Worm (Caenorhabditis elegans) whole organism, L1 larva: ENCODE results near the gene srlf-27.

Experiments used
- C04F5.9 ChIP-seq: sonication (generic microtip); optimal IDR thresholded peaks from 2 replicates; lab custom pipeline; 2016; ENCODE audit warnings: missing genetic modification characterization, missing compliant biosample characterization
- C16A3.4 ChIP-seq: fragments of 150-350 bp; optimal IDR thresholded peaks from 2 replicates; lab custom pipeline; 2014; ENCODE audit warnings: missing biosample characterization, missing genetic modification characterization
- C34B4.2 ChIP-seq: sonication (generic microtip); optimal IDR thresholded peaks from 2 replicates; lab custom pipeline; 2017; ENCODE audit warnings: mild to moderate bottlenecking, missing genetic modification characterization, missing compliant biosample characterization
- Y116A8C.19 ChIP-seq: sonication (generic microtip); optimal IDR thresholded peaks from 2 replicates; lab custom pipeline; 2016; ENCODE audit warnings: missing compliant biosample characterization, missing genetic modification characterization, borderline replicate concordance
- aha-1 ChIP-seq: fragments of 150-350 bp; optimal IDR thresholded peaks from 2 replicates; lab custom pipeline; 2014; ENCODE audit warnings: missing biosample characterization, missing genetic modification characterization
- alr-1 ChIP-seq: fragments of 200-800 bp; sonication (Bioruptor generic); optimal IDR thresholded peaks from 2 replicates; lab custom pipeline; 2018; ENCODE audit warnings: borderline replicate concordance, mild to moderate bottlenecking, missing genetic modification characterization, missing compliant biosample characterization
- aly-2 ChIP-seq: fragments of 150-350 bp; optimal IDR thresholded peaks from 2 replicates; lab custom pipeline; 2014; ENCODE audit warnings: missing biosample characterization, missing genetic modification characterization
- ama-1 ChIP-seq: fragments of 150-350 bp; optimal IDR thresholded peaks from 2 replicates; lab custom pipeline; 2014
- ceh-63 ChIP-seq: fragments of 200-800 bp; sonication (Bioruptor generic); optimal IDR thresholded peaks from 2 replicates; lab custom pipeline; 2018; ENCODE audit warnings: mild to moderate bottlenecking, missing genetic modification characterization, missing compliant biosample characterization
- ceh-8 ChIP-seq: fragments of 200-800 bp; sonication (Bioruptor generic); optimal IDR thresholded peaks from 2 replicates; lab custom pipeline; 2018; ENCODE audit warnings: mild to moderate bottlenecking, missing genetic modification characterization, moderate library complexity, missing compliant biosample characterization
- ces-1 ChIP-seq: fragments of 150-350 bp; optimal IDR thresholded peaks from 2 replicates; lab custom pipeline; 2014; ENCODE audit warnings: missing biosample characterization, missing genetic modification reagents, missing genetic modification characterization
- dsc-1 ChIP-seq: sonication (generic microtip); optimal IDR thresholded peaks from 2 replicates; lab custom pipeline; 2016; ENCODE audit warnings: mild to moderate bottlenecking, missing genetic modification characterization, missing compliant biosample characterization
- egl-13 ChIP-seq: sonication (generic microtip); optimal IDR thresholded peaks from 2 replicates; lab custom pipeline; 2016; ENCODE audit warnings: missing genotype, missing genetic modification reagents, missing genetic modification characterization, missing compliant biosample characterization
- egl-27 ChIP-seq, 2 experiments: fragments of 150-350 bp in 1 of 2; sonication (generic microtip); optimal IDR thresholded peaks; 3 replicates each; lab custom pipeline; 2017 to 2018; ENCODE audit warnings: missing biosample characterization in 2 of 2, missing genetic modification characterization in 2 of 2, missing genetic modification reagents in 2 of 2
- elt-3 ChIP-seq, 6 experiments: fragments of 150-350 bp in 1 of 6; sonication (generic microtip); optimal IDR thresholded peaks; 2 replicates each; lab custom pipeline; 2017 to 2018; ENCODE audit warnings: missing biosample characterization in 6 of 6, missing genetic modification characterization in 6 of 6, inconsistent platforms in 1 of 6
- ets-5 ChIP-seq: fragments of 200-800 bp; sonication (Bioruptor generic); IDR thresholded peaks from 2 replicates; pipeline ENCODE4 v1.3.6; 2022; ENCODE audit warnings: missing genetic modification characterization, missing compliant biosample characterization
- fkh-4 ChIP-seq: sonication (generic microtip); optimal IDR thresholded peaks from 2 replicates; lab custom pipeline; 2016; ENCODE audit warnings: missing compliant biosample characterization, missing genetic modification characterization, borderline replicate concordance
- fos-1 ChIP-seq: fragments of 150-350 bp; optimal IDR thresholded peaks from 2 replicates; lab custom pipeline; 2014; ENCODE audit warnings: missing biosample characterization, missing genetic modification characterization
- hlh-17 ChIP-seq: fragments of 200-800 bp; sonication (Bioruptor generic); optimal IDR thresholded peaks from 2 replicates; lab custom pipeline; 2018; ENCODE audit warnings: missing genetic modification characterization, mild to moderate bottlenecking, missing compliant biosample characterization, moderate library complexity, borderline replicate concordance
- hlh-4 ChIP-seq: sonication (generic microtip); optimal IDR thresholded peaks from 2 replicates; lab custom pipeline; 2016; ENCODE audit warnings: mild to moderate bottlenecking, missing genetic modification characterization, missing compliant biosample characterization
- hpl-2 ChIP-seq: fragments of 150-350 bp; optimal IDR thresholded peaks from 2 replicates; lab custom pipeline; 2014; ENCODE audit warnings: missing biosample characterization, missing genetic modification reagents, missing genetic modification characterization
- irx-1 ChIP-seq: sonication (generic microtip); optimal IDR thresholded peaks from 2 replicates; lab custom pipeline; 2016; ENCODE audit warnings: missing genetic modification characterization, missing compliant biosample characterization
- lin-15B ChIP-seq: fragments of 150-350 bp; sonication (generic microtip); optimal IDR thresholded peaks from 3 replicates; lab custom pipeline; 2014; ENCODE audit warnings: missing biosample characterization, missing genetic modification characterization
- lin-35 ChIP-seq, 2 experiments: fragments of 150-350 bp; optimal IDR thresholded peaks; 2 replicates each; lab custom pipeline; 2014; ENCODE audit warnings: missing biosample characterization in 2 of 2, missing genetic modification characterization in 2 of 2, missing genetic modification reagents in 2 of 2
- lin-39 ChIP-seq: fragments of 150-350 bp; optimal IDR thresholded peaks from 2 replicates; lab custom pipeline; 2014; ENCODE audit warnings: missing biosample characterization, missing genetic modification reagents, missing genetic modification characterization
- lsy-2 ChIP-seq, 2 experiments: fragments of 150-350 bp; optimal IDR thresholded peaks; 2 replicates each; lab custom pipeline; 2014; ENCODE audit warnings: missing biosample characterization in 2 of 2, missing genetic modification characterization in 2 of 2
- mab-9 ChIP-seq: fragments of 200-800 bp; sonication (Bioruptor generic); IDR thresholded peaks from 2 replicates; pipeline ENCODE4 v1.3.6; 2022; ENCODE audit warnings: missing genetic modification reagents, missing genetic modification characterization, missing compliant biosample characterization
- mdl-1 ChIP-seq, 2 experiments: fragments of 150-350 bp; optimal IDR thresholded peaks; 2 replicates each; lab custom pipeline; 2014 to 2017; ENCODE audit warnings: missing biosample characterization in 2 of 2, missing genetic modification characterization in 2 of 2, inconsistent platforms in 1 of 2
- mef-2 ChIP-seq: fragments of 150-350 bp; optimal IDR thresholded peaks from 2 replicates; lab custom pipeline; 2014; ENCODE audit warnings: missing biosample characterization, missing genetic modification characterization
- mep-1 ChIP-seq: fragments of 150-350 bp; optimal IDR thresholded peaks from 2 replicates; lab custom pipeline; 2014; ENCODE audit warnings: missing biosample characterization, missing genetic modification characterization
- nhr-12 ChIP-seq: sonication (generic microtip); optimal IDR thresholded peaks from 2 replicates; lab custom pipeline; 2017; ENCODE audit warnings: missing biosample characterization, missing genetic modification characterization
- nhr-19 ChIP-seq: fragments of 200-800 bp; sonication (Bioruptor generic); conservative IDR thresholded peaks from 2 replicates; pipeline ENCODE4 v1.3.6; 2022; ENCODE audit warnings: missing genetic modification characterization, missing compliant biosample characterization
- nhr-20 ChIP-seq: sonication (generic microtip); optimal IDR thresholded peaks from 2 replicates; lab custom pipeline; 2016; ENCODE audit warnings: mild to moderate bottlenecking, missing genetic modification characterization, missing compliant biosample characterization
- nhr-237 ChIP-seq: fragments of 150-350 bp; optimal IDR thresholded peaks from 2 replicates; lab custom pipeline; 2014; ENCODE audit warnings: missing biosample characterization, missing genetic modification characterization
- nhr-47 ChIP-seq: sonication (generic microtip); optimal IDR thresholded peaks from 2 replicates; lab custom pipeline; 2016; ENCODE audit warnings: mild to moderate bottlenecking, missing genetic modification characterization, moderate library complexity, missing compliant biosample characterization
- nhr-71 ChIP-seq: sonication (generic microtip); optimal IDR thresholded peaks from 2 replicates; lab custom pipeline; 2016; ENCODE audit warnings: mild to moderate bottlenecking, missing genetic modification characterization, moderate library complexity, missing compliant biosample characterization
- nhr-77 ChIP-seq: fragments of 150-350 bp; optimal IDR thresholded peaks from 2 replicates; lab custom pipeline; 2014; ENCODE audit warnings: missing biosample characterization, missing genetic modification characterization
- nhr-84 ChIP-seq: sonication (generic microtip); optimal IDR thresholded peaks from 2 replicates; lab custom pipeline; 2017; ENCODE audit warnings: missing biosample characterization, missing genetic modification characterization
- nhr-90 ChIP-seq: sonication (generic microtip); optimal IDR thresholded peaks from 2 replicates; lab custom pipeline; 2016; ENCODE audit warnings: mild to moderate bottlenecking, missing genetic modification characterization, missing compliant biosample characterization; ENCODE audit not compliant: poor library complexity
- pag-3 ChIP-seq: sonication (generic microtip); optimal IDR thresholded peaks from 2 replicates; lab custom pipeline; 2017; ENCODE audit warnings: missing genetic modification characterization, mild to moderate bottlenecking, missing compliant biosample characterization, antibody characterized with exemption, borderline replicate concordance; ENCODE audit not compliant: insufficient read depth
- pqm-1 ChIP-seq: sonication (generic microtip); optimal IDR thresholded peaks from 3 replicates; lab custom pipeline; 2017; ENCODE audit warnings: missing biosample characterization, missing genetic modification characterization
- rnt-1 ChIP-seq: sonication (generic microtip); optimal IDR thresholded peaks from 2 replicates; lab custom pipeline; 2016; ENCODE audit warnings: mild to moderate bottlenecking, missing genetic modification characterization, moderate library complexity, missing compliant biosample characterization
- snpc-4 ChIP-seq: fragments of 150-350 bp; optimal IDR thresholded peaks from 2 replicates; lab custom pipeline; 2014; ENCODE audit warnings: missing biosample characterization, missing genetic modification characterization
- snu-23 ChIP-seq: sonication (generic microtip); optimal IDR thresholded peaks from 2 replicates; lab custom pipeline; 2016; ENCODE audit warnings: missing genetic modification characterization, missing compliant biosample characterization
- sox-4 ChIP-seq: sonication (generic microtip); optimal IDR thresholded peaks from 2 replicates; lab custom pipeline; 2016; ENCODE audit warnings: missing genetic modification characterization, missing compliant biosample characterization
- sup-37 ChIP-seq: fragments of 200-800 bp; sonication (Bioruptor generic); optimal IDR thresholded peaks from 2 replicates; lab custom pipeline; 2018; ENCODE audit warnings: mild to moderate bottlenecking, missing genetic modification characterization, missing compliant biosample characterization
- tlp-1 ChIP-seq: fragments of 150-350 bp; optimal IDR thresholded peaks from 2 replicates; lab custom pipeline; 2014; ENCODE audit warnings: missing biosample characterization, missing genetic modification characterization
- unc-130 ChIP-seq: fragments of 150-350 bp; optimal IDR thresholded peaks from 2 replicates; lab custom pipeline; 2017; ENCODE audit warnings: missing biosample characterization, missing genetic modification characterization, inconsistent platforms
- unc-30 ChIP-seq: sonication (generic microtip); optimal IDR thresholded peaks from 2 replicates; lab custom pipeline; 2017; ENCODE audit warnings: missing biosample characterization, missing genetic modification characterization
- unc-62 ChIP-seq: fragments of 150-350 bp; optimal IDR thresholded peaks from 2 replicates; lab custom pipeline; 2014; ENCODE audit warnings: missing biosample characterization, missing genetic modification reagents, missing genetic modification characterization
- unc-86 ChIP-seq: sonication (generic microtip); optimal IDR thresholded peaks from 2 replicates; lab custom pipeline; 2016; ENCODE audit warnings: missing genetic modification characterization, missing compliant biosample characterization
- unc-98 ChIP-seq: fragments of 200-800 bp; sonication (Bioruptor generic); IDR thresholded peaks from 2 replicates; pipeline ENCODE4 v1.3.6; 2022; ENCODE audit warnings: missing genetic modification characterization, missing compliant biosample characterization
- vab-15 ChIP-seq: sonication (generic microtip); optimal IDR thresholded peaks from 2 replicates; lab custom pipeline; 2017; ENCODE audit warnings: missing genotype, mild to moderate bottlenecking, missing genetic modification characterization, missing compliant biosample characterization
- zag-1 ChIP-seq: fragments of 150-350 bp; optimal IDR thresholded peaks from 2 replicates; lab custom pipeline; 2014; ENCODE audit warnings: missing biosample characterization, missing genetic modification characterization

The srlf-27 gene

DNA sequence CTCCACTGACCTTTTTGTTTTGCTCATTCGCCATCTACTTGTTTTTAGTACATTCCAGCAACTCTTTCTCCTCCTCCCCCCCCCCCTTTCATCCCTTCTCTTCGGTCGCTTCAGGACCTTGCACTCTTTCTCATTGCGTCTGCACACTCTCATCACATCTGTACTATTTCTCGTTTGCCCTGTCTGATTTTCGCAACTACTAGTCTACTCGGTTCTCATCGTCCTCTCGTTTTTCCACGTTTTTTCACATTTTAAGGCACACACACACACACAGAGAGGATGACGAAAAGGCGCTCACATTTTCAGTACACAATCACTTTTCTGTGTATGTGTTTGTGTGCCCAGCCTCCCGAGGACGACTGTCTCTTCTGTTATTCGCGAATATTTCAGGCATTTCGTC lies 17.0 kb upstream of the srlf-27 start:
- TF ChIP-seq mef-2 (tag; lab: Kevin White, UChicago), result no peak
- peak in 1 of 2 experiments; percentile 78 for TF ChIP-seq mdl-1 (tag; optimal IDR thresholded peaks at IDR 0.05; lab: Kevin White, UChicago)
- no peak for TF ChIP-seq egl-13 (tag; lab: Kevin White, UChicago)
- TF ChIP-seq lsy-2 (tag; optimal IDR thresholded peaks at IDR 0.05; lab: Kevin White, UChicago), result peak; percentile 48 to 63
- TF ChIP-seq ces-1, result no peak
- TF ChIP-seq unc-98 (GFP tag; lab: Robert Waterston, UW), result no peak
- TF ChIP-seq nhr-19 (GFP tag; lab: Robert Waterston, UW), result peak; percentile 42
- TF ChIP-seq nhr-237 (tag; lab: Kevin White, UChicago), result no peak
- TF ChIP-seq nhr-77 (tag; lab: Kevin White, UChicago), result peak; percentile 33
- TF ChIP-seq alr-1, result no peak
- TF ChIP-seq Y116A8C.19 (tag; lab: Kevin White, UChicago), result no peak
- TF ChIP-seq hpl-2 (GFP tag; lab: Kevin White, UChicago), result no peak
- TF ChIP-seq tlp-1 (tag; lab: Kevin White, UChicago), result no peak
- no peak for TF ChIP-seq ceh-8 (GFP tag; lab: Kevin White, UChicago)
- TF ChIP-seq ceh-63 (GFP tag; lab: Kevin White, UChicago), result no peak
- TF ChIP-seq pag-3 (tag; lab: Kevin White, UChicago), result no peak
- TF ChIP-seq nhr-71 (tag; lab: Kevin White, UChicago), result peak; percentile 78
- TF ChIP-seq fkh-4 (tag; lab: Kevin White, UChicago), result no peak
- peak; percentile 39 to 42 for TF ChIP-seq lin-35 (GFP tag; optimal IDR thresholded peaks at IDR 0.05; lab: Kevin White, UChicago)
- no peak for TF ChIP-seq pqm-1 (tag; lab: Kevin White, UChicago)
- TF ChIP-seq snu-23 (GFP tag; lab: Kevin White, UChicago), result peak; percentile 63
- no peak for TF ChIP-seq ama-1 (lab: Kevin White, UChicago)
- no peak for TF ChIP-seq nhr-12 (tag; lab: Kevin White, UChicago)
- TF ChIP-seq C34B4.2 (tag; lab: Kevin White, UChicago), result no peak
- TF ChIP-seq elt-3 (tag; optimal IDR thresholded peaks at IDR 0.05; lab: Kevin White, UChicago), result peak in 1 of 6 experiments; percentile 20
- TF ChIP-seq egl-27 (tag; optimal IDR thresholded peaks at IDR 0.05; lab: Kevin White, UChicago), result no peak
- no peak for TF ChIP-seq unc-30 (tag; lab: Kevin White, UChicago)
- TF ChIP-seq nhr-90, result no peak
- no peak for TF ChIP-seq lin-15B (tag; lab: Kevin White, UChicago)
- no peak for TF ChIP-seq fos-1 (tag; lab: Kevin White, UChicago)
- no peak for TF ChIP-seq C04F5.9 (tag; lab: Kevin White, UChicago)
- no peak for TF ChIP-seq mab-9 (GFP tag; lab: Robert Waterston, UW)
- no peak for TF ChIP-seq C16A3.4 (tag; lab: Kevin White, UChicago)
- no peak for TF ChIP-seq aha-1 (tag; lab: Kevin White, UChicago)
- peak; percentile 38 for TF ChIP-seq nhr-47 (tag; lab: Kevin White, UChicago)
- no peak for TF ChIP-seq ets-5 (GFP tag; lab: Robert Waterston, UW)
- TF ChIP-seq unc-130, result no peak
- no peak for TF ChIP-seq irx-1 (tag; lab: Kevin White, UChicago)
- TF ChIP-seq zag-1 (tag; lab: Kevin White, UChicago), result no peak
- no peak for TF ChIP-seq hlh-17 (GFP tag; lab: Kevin White, UChicago)
- TF ChIP-seq nhr-84, result no peak
- TF ChIP-seq vab-15 (tag; lab: Kevin White, UChicago), result no peak
- TF ChIP-seq hlh-4 (tag; lab: Kevin White, UChicago), result no peak
- TF ChIP-seq mep-1 (tag; lab: Kevin White, UChicago), result peak; percentile 46
- TF ChIP-seq unc-86 (tag; lab: Kevin White, UChicago), result peak; percentile 29
- TF ChIP-seq dsc-1 (tag; lab: Kevin White, UChicago), result peak; percentile 6
- TF ChIP-seq aly-2, result no peak
- peak; percentile 57 for TF ChIP-seq nhr-20
- TF ChIP-seq snpc-4 (tag; lab: Kevin White, UChicago), result peak; percentile 11
- no peak for TF ChIP-seq sox-4 (tag; lab: Kevin White, UChicago)
- no peak for TF ChIP-seq sup-37 (GFP tag; lab: Kevin White, UChicago)
- TF ChIP-seq lin-39, result no peak
- TF ChIP-seq unc-62 (GFP tag; lab: Kevin White, UChicago), result no peak
- peak; percentile 23 for TF ChIP-seq rnt-1 (tag; lab: Kevin White, UChicago)
